Fruit fly (Drosophila melanogaster): ENCODE results near the gene CG13083.

The CG13083 gene

DNA sequence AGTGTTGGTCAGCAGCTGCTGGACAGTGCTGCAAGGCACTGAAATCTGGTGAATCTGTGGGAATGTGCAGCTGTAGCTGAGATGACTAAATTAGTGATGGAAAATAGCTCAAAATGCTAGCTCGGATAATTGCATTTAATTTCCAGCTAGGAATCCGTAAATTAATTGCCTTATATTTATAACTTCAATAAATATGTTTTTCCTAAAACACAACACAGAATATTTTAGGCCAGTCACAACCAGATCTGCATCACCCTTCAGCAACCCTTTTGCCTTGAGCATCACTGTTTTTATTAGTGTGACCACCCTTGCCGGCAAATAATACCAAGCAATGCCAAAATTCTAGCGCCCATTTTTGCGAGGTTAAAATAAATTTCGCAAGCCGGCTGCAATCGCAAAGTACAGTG, 42.6 kb upstream of the CG13083 start, which contains the start of gene Hs2st (continued):
- TF ChIP-seq CG15514 (GFP tag; optimal IDR thresholded peaks at IDR 0.05) (peak; percentile 85), ac (GFP tag; optimal IDR thresholded peaks at IDR 0.05) (peak; percentile 59), hbn (GFP tag; IDR thresholded peaks at IDR 0.05; ENCODE audit: partially characterized antibody) (no peak), YL-1 (GFP tag; optimal IDR thresholded peaks at IDR 0.05) (peak; percentile 87), CG9817 (tag; optimal IDR thresholded peaks at IDR 0.05) (peak; percentile 95), CG9609 (GFP tag; optimal IDR thresholded peaks at IDR 0.05) (peak; percentile 96), CG7963 (GFP tag; IDR thresholded peaks at IDR 0.05; ENCODE audit: partially characterized antibody) (no peak), CG4730 (GFP tag; IDR thresholded peaks at IDR 0.05) (peak; percentile 90), CG4360 (GFP tag; IDR thresholded peaks at IDR 0.05) (no peak), amos (GFP tag; IDR thresholded peaks at IDR 0.05; ENCODE audit: partially characterized antibody) (peak; percentile 42; the same call in 1 of the 2 replicates), gcm2 (GFP tag; optimal IDR thresholded peaks at IDR 0.05) (peak; percentile 84), corto (GFP tag; optimal IDR thresholded peaks at IDR 0.05) (peak; percentile 63), CG14860 (GFP tag; IDR thresholded peaks at IDR 0.05; ENCODE audit: partially characterized antibody) (no peak), CG10366 (GFP tag; IDR thresholded peaks at IDR 0.05) (peak; percentile 93), CTCF (GFP tag; optimal IDR thresholded peaks at IDR 0.05) (peak; percentile 28), MBD-R2 (GFP tag; IDR thresholded peaks at IDR 0.05) (peak; percentile 98), CG31365 (tag; optimal IDR thresholded peaks at IDR 0.05) (peak; percentile 66), CkIIα-i1 (GFP tag; IDR thresholded peaks at IDR 0.05) (no peak), CG8281 (tag; optimal IDR thresholded peaks at IDR 0.05) (peak; percentile 65), mam (GFP tag; optimal IDR thresholded peaks at IDR 0.05) (peak; percentile 98), org-1 (GFP tag; optimal IDR thresholded peaks at IDR 0.05) (peak; percentile 79), Dip3 (GFP tag; optimal IDR thresholded peaks at IDR 0.05) (peak; percentile 97), BtbVII (GFP tag; optimal IDR thresholded peaks at IDR 0.05) (peak; percentile 79), ftz-f1 (GFP tag; optimal IDR thresholded peaks at IDR 0.05) (peak; percentile 88), CG10462 (GFP tag; optimal IDR thresholded peaks at IDR 0.05) (peak; percentile 89), en (GFP tag; optimal IDR thresholded peaks at IDR 0.05) (peak; percentile 64), HLH3B (GFP tag; IDR thresholded peaks at IDR 0.05) (peak; percentile 86), CG17802 (tag; optimal IDR thresholded peaks at IDR 0.05) (peak; percentile 72), CoRest (tag; optimal IDR thresholded peaks at IDR 0.05) (peak; percentile 95), CG7556 (GFP tag; optimal IDR thresholded peaks at IDR 0.05) (peak; percentile 88), CG17361 (GFP tag; IDR thresholded peaks at IDR 0.05) (peak; percentile 95), peb (GFP tag; IDR thresholded peaks at IDR 0.05) (peak; percentile 86), CG11695 (GFP tag; IDR thresholded peaks at IDR 0.05) (peak; percentile 82), CG2116 (GFP tag; optimal IDR thresholded peaks at IDR 0.05) (peak; percentile 89), luna (GFP tag; optimal IDR thresholded peaks at IDR 0.05) (peak; percentile 83), CG13894 (tag; optimal IDR thresholded peaks at IDR 0.05) (peak; percentile 90), Ravus (GFP tag; IDR thresholded peaks at IDR 0.05) (peak; percentile 79), unpg (GFP tag; optimal IDR thresholded peaks at IDR 0.05) (peak; percentile 89), CG2129 (GFP tag; IDR thresholded peaks at IDR 0.05; ENCODE audit: partially characterized antibody) (no peak), Ada2b (GFP tag; IDR thresholded peaks at IDR 0.05) (peak; percentile 90), row (GFP tag; IDR thresholded peaks at IDR 0.05) (peak; percentile 98), NfI (GFP tag; optimal IDR thresholded peaks at IDR 0.05) (peak; percentile 93), D19A (tag; optimal IDR thresholded peaks at IDR 0.05) (peak; percentile 66), E2f1 (GFP tag; IDR thresholded peaks at IDR 0.05) (peak; percentile 90), Doc2 (GFP tag; IDR thresholded peaks at IDR 0.05) (peak; percentile 83), CG32772 (GFP tag; IDR thresholded peaks at IDR 0.05) (peak; percentile 95), onecut (GFP tag; IDR thresholded peaks at IDR 0.05) (peak; percentile 64; the same call in 1 of the 2 replicates), Six4 (GFP tag; optimal IDR thresholded peaks at IDR 0.05) (peak; percentile 90), chif (GFP tag; optimal IDR thresholded peaks at IDR 0.05) (peak; percentile 95), Jarid2 (GFP tag; optimal IDR thresholded peaks at IDR 0.05) (peak; percentile 66), sim (GFP tag; IDR thresholded peaks at IDR 0.05) (peak; percentile 64; the same call in 1 of the 2 replicates)

Data from whole organism, embryonic.